Worm (Caenorhabditis elegans) whole organism, young adult: ENCODE results near the gene F08G5.3.

Source experiments
- B0019.2 ChIP-seq: fragments of 200-800 bp; sonication (Bioruptor generic); conservative IDR thresholded peaks from 2 replicates; pipeline ENCODE4 v1.3.6; 2022; ENCODE audit warnings: missing genetic modification reagents, missing genetic modification characterization, missing compliant biosample characterization
- B0035.1 ChIP-seq: sonication (generic microtip); optimal IDR thresholded peaks from 2 replicates; lab custom pipeline; 2016; ENCODE audit warnings: missing genetic modification characterization, mild to moderate bottlenecking, missing compliant biosample characterization, missing genotype, missing genetic modification reagents
- B0336.3 ChIP-seq: fragments of 200-800 bp; sonication (Bioruptor generic); IDR thresholded peaks from 2 replicates; pipeline ENCODE4 v1.3.6; 2022; ENCODE audit warnings: missing genetic modification characterization, missing compliant biosample characterization
- F10E7.11 ChIP-seq: sonication (generic microtip); optimal IDR thresholded peaks from 2 replicates; lab custom pipeline; 2017; ENCODE audit warnings: mild to moderate bottlenecking, missing genetic modification characterization, moderate library complexity, missing compliant biosample characterization
- F49E8.2 ChIP-seq: sonication (generic microtip); optimal IDR thresholded peaks from 3 replicates; lab custom pipeline; 2017; ENCODE audit warnings: missing genetic modification characterization, mild to moderate bottlenecking, missing compliant biosample characterization, antibody characterized with exemption, moderate library complexity; ENCODE audit not compliant: insufficient read depth
- F52B5.7 ChIP-seq: sonication (generic microtip); optimal IDR thresholded peaks from 2 replicates; lab custom pipeline; 2016; ENCODE audit warnings: mild to moderate bottlenecking, missing genetic modification characterization, missing compliant biosample characterization
- K11D2.4 ChIP-seq: fragments of 200-800 bp; sonication (Bioruptor generic); IDR thresholded peaks from 2 replicates; pipeline ENCODE4 v1.3.6; 2022; ENCODE audit warnings: missing genetic modification reagents, missing genetic modification characterization, missing compliant biosample characterization
- K12H6.12 ChIP-seq: fragments of 200-800 bp; sonication (Bioruptor generic); optimal IDR thresholded peaks from 2 replicates; lab custom pipeline; 2018; ENCODE audit warnings: mild to moderate bottlenecking, missing genetic modification characterization, missing compliant biosample characterization
- T07F8.4 ChIP-seq: sonication (generic microtip); optimal IDR thresholded peaks from 2 replicates; lab custom pipeline; 2016; ENCODE audit warnings: mild to moderate bottlenecking, missing genetic modification characterization, moderate library complexity, missing compliant biosample characterization
- T26A5.8 ChIP-seq: sonication (generic microtip); optimal IDR thresholded peaks from 2 replicates; lab custom pipeline; 2016; ENCODE audit warnings: missing genetic modification characterization, missing compliant biosample characterization
- Y53F4B.3 ChIP-seq: fragments of 200-800 bp; sonication (Bioruptor generic); IDR thresholded peaks from 2 replicates; pipeline ENCODE4 v1.3.6; 2022; ENCODE audit warnings: missing genetic modification reagents, missing genetic modification characterization, missing compliant biosample characterization
- Y53G8AR.9 ChIP-seq: fragments of 200-800 bp; sonication (Bioruptor generic); conservative IDR thresholded peaks from 2 replicates; pipeline ENCODE4 v1.3.6; 2022; ENCODE audit warnings: missing genetic modification reagents, missing genetic modification characterization, missing compliant biosample characterization
- Y67H2A.10 ChIP-seq: fragments of 200-800 bp; sonication (Bioruptor generic); conservative IDR thresholded peaks from 2 replicates; pipeline ENCODE4 v1.3.6; 2022; ENCODE audit warnings: missing genetic modification reagents, missing genetic modification characterization, missing compliant biosample characterization
- ZK185.1 ChIP-seq: sonication (generic microtip); optimal IDR thresholded peaks from 2 replicates; lab custom pipeline; 2016; ENCODE audit warnings: mild to moderate bottlenecking, missing genetic modification characterization, missing compliant biosample characterization; ENCODE audit not compliant: poor library complexity, severe bottlenecking
- ama-1 ChIP-seq, 3 experiments: fragments of 150-350 bp in 1 of 3; sonication (generic microtip) in 2 of 3; optimal IDR thresholded peaks; 2 replicates each; lab custom pipeline; 2014 to 2018; ENCODE audit warnings: missing biosample characterization in 2 of 3, missing genetic modification characterization in 2 of 3, missing genetic modification reagents in 2 of 3
- aptf-2 ChIP-seq: fragments of 200-800 bp; sonication (Bioruptor generic); conservative IDR thresholded peaks from 2 replicates; pipeline ENCODE4 v1.3.6; 2022; ENCODE audit warnings: missing genetic modification reagents, missing genetic modification characterization, missing compliant biosample characterization
- atf-7 ChIP-seq: sonication (generic microtip); optimal IDR thresholded peaks from 2 replicates; lab custom pipeline; 2017; ENCODE audit warnings: mild to moderate bottlenecking, missing genetic modification characterization, missing compliant biosample characterization
- attf-5 ChIP-seq: fragments of 200-800 bp; sonication (Bioruptor generic); optimal IDR thresholded peaks from 2 replicates; lab custom pipeline; 2018; ENCODE audit warnings: mild to moderate bottlenecking, missing genetic modification characterization, missing compliant biosample characterization
- cebp-1 ChIP-seq, 2 experiments: fragments of 200-800 bp in 1 of 2; sonication (Bioruptor generic) in 1 of 2; sonication (generic microtip) in 1 of 2; IDR thresholded peaks in 1 of 2; optimal IDR thresholded peaks in 1 of 2; 2 replicates each; pipeline versions ENCODE4 v1.3.6 to Lab custom; 2017 to 2022; ENCODE audit warnings: missing compliant biosample characterization in 2 of 2, missing genetic modification characterization in 2 of 2, mild to moderate bottlenecking in 1 of 2, missing genetic modification reagents in 1 of 2, moderate library complexity in 1 of 2
- ceh-100 ChIP-seq: fragments of 200-800 bp; sonication (Bioruptor generic); IDR thresholded peaks from 2 replicates; pipeline ENCODE4 v1.3.6; 2022; ENCODE audit warnings: missing genetic modification reagents, missing genetic modification characterization, missing compliant biosample characterization
- ceh-58 ChIP-seq: fragments of 200-800 bp; sonication (Bioruptor generic); IDR thresholded peaks from 2 replicates; pipeline ENCODE4 v1.3.6; 2022; ENCODE audit warnings: missing genetic modification characterization, missing compliant biosample characterization
- ceh-79 ChIP-seq: sonication (generic microtip); optimal IDR thresholded peaks from 2 replicates; lab custom pipeline; 2017; ENCODE audit warnings: mild to moderate bottlenecking, missing genetic modification characterization, missing compliant biosample characterization
- dox-1 ChIP-seq: fragments of 200-800 bp; sonication (Bioruptor generic); IDR thresholded peaks from 2 replicates; pipeline ENCODE4 v1.3.6; 2022; ENCODE audit warnings: missing genetic modification reagents, missing genetic modification characterization, missing compliant biosample characterization
- egl-44 ChIP-seq: fragments of 200-800 bp; sonication (Bioruptor generic); IDR thresholded peaks from 2 replicates; pipeline ENCODE4 v1.3.6; 2022; ENCODE audit warnings: missing genetic modification reagents, missing genetic modification characterization, missing compliant biosample characterization
- ets-4 ChIP-seq: fragments of 200-800 bp; sonication (Bioruptor generic); optimal IDR thresholded peaks from 2 replicates; lab custom pipeline; 2018; ENCODE audit warnings: mild to moderate bottlenecking, missing genetic modification characterization, missing compliant biosample characterization
- hlh-12 ChIP-seq: sonication (generic microtip); optimal IDR thresholded peaks from 2 replicates; lab custom pipeline; 2016; ENCODE audit warnings: missing genetic modification characterization, missing compliant biosample characterization
- hlh-26 ChIP-seq: fragments of 200-800 bp; sonication (Bioruptor generic); conservative IDR thresholded peaks from 2 replicates; pipeline ENCODE4 v1.3.6; 2022; ENCODE audit warnings: missing genetic modification reagents, missing genetic modification characterization, missing compliant biosample characterization
- hmg-1.2 ChIP-seq: fragments of 200-800 bp; sonication (Bioruptor generic); IDR thresholded peaks from 2 replicates; pipeline ENCODE4 v1.3.6; 2022; ENCODE audit warnings: missing genetic modification reagents, missing genetic modification characterization, missing compliant biosample characterization
- hrde-1 ChIP-seq: sonication (generic microtip); optimal IDR thresholded peaks from 2 replicates; lab custom pipeline; 2016; ENCODE audit warnings: missing genetic modification characterization, mild to moderate bottlenecking, missing compliant biosample characterization, moderate library complexity, missing genotype, missing genetic modification reagents, borderline replicate concordance
- lin-35 ChIP-seq, 3 experiments: fragments of 150-350 bp in 2 of 3; sonication (generic microtip) in 1 of 3; optimal IDR thresholded peaks; 2 replicates each; lab custom pipeline; 2014 to 2018; ENCODE audit warnings: missing biosample characterization in 3 of 3, missing genetic modification characterization in 3 of 3, missing genetic modification reagents in 3 of 3
- lin-40 ChIP-seq: sonication (generic microtip); optimal IDR thresholded peaks from 2 replicates; lab custom pipeline; 2016; ENCODE audit warnings: missing genetic modification characterization, mild to moderate bottlenecking, missing compliant biosample characterization, missing genotype, missing genetic modification reagents
- madf-10 ChIP-seq: sonication (generic microtip); optimal IDR thresholded peaks from 2 replicates; lab custom pipeline; 2016; ENCODE audit warnings: mild to moderate bottlenecking, missing genetic modification characterization, missing compliant biosample characterization
- madf-3 ChIP-seq: fragments of 200-800 bp; sonication (Bioruptor generic); IDR thresholded peaks from 2 replicates; pipeline ENCODE4 v1.3.6; 2022; ENCODE audit warnings: missing genetic modification reagents, missing genetic modification characterization, missing compliant biosample characterization
- mes-4 ChIP-seq: sonication (generic microtip); optimal IDR thresholded peaks from 2 replicates; lab custom pipeline; 2016; ENCODE audit warnings: missing genotype, missing genetic modification characterization, missing compliant biosample characterization
- nfya-2 ChIP-seq: fragments of 200-800 bp; sonication (Bioruptor generic); IDR thresholded peaks from 2 replicates; pipeline ENCODE4 v1.3.6; 2022; ENCODE audit warnings: missing genetic modification reagents, missing genetic modification characterization, missing compliant biosample characterization
- nhr-179 ChIP-seq: sonication (generic microtip); optimal IDR thresholded peaks from 2 replicates; lab custom pipeline; 2016; ENCODE audit warnings: mild to moderate bottlenecking, missing genetic modification characterization, missing compliant biosample characterization
- nhr-27 ChIP-seq: fragments of 200-800 bp; sonication (Bioruptor generic); optimal IDR thresholded peaks from 2 replicates; lab custom pipeline; 2018; ENCODE audit warnings: mild to moderate bottlenecking, missing genetic modification characterization, moderate library complexity, missing compliant biosample characterization
- nhr-80 ChIP-seq: sonication (generic microtip); optimal IDR thresholded peaks from 2 replicates; lab custom pipeline; 2016; ENCODE audit warnings: missing genetic modification characterization, missing compliant biosample characterization
- rpc-1 ChIP-seq, 2 experiments: fragments of 150-350 bp in 1 of 2; sonication (generic microtip) in 1 of 2; optimal IDR thresholded peaks; 2 replicates each; lab custom pipeline; 2014 to 2018; ENCODE audit warnings: missing biosample characterization in 1 of 2, missing genetic modification characterization in 1 of 2, missing genetic modification reagents in 1 of 2, missing genotype in 1 of 2
- sdz-38 ChIP-seq: sonication (generic microtip); optimal IDR thresholded peaks from 2 replicates; lab custom pipeline; 2016; ENCODE audit warnings: missing genotype, missing genetic modification characterization, missing compliant biosample characterization
- sea-2 ChIP-seq: fragments of 200-800 bp; sonication (Bioruptor generic); IDR thresholded peaks from 2 replicates; pipeline ENCODE4 v1.3.6; 2022; ENCODE audit warnings: missing genetic modification characterization, missing compliant biosample characterization
- snpc-1.1 ChIP-seq: sonication (generic microtip); optimal IDR thresholded peaks from 2 replicates; lab custom pipeline; 2017; ENCODE audit warnings: missing genetic modification characterization, mild to moderate bottlenecking, missing compliant biosample characterization, antibody characterized with exemption, moderate library complexity, missing genotype, missing genetic modification reagents; ENCODE audit not compliant: insufficient read depth
- snpc-3.4 ChIP-seq: sonication (generic microtip); optimal IDR thresholded peaks from 2 replicates; lab custom pipeline; 2017; ENCODE audit warnings: missing genetic modification characterization, mild to moderate bottlenecking, missing compliant biosample characterization, antibody characterized with exemption, moderate library complexity, missing genotype, missing genetic modification reagents
- tbp1 ChIP-seq: fragments of 200-800 bp; sonication (Bioruptor generic); optimal IDR thresholded peaks from 2 replicates; lab custom pipeline; 2018; ENCODE audit warnings: mild to moderate bottlenecking, missing genetic modification characterization, missing compliant biosample characterization
- zim-3 ChIP-seq: sonication (generic microtip); optimal IDR thresholded peaks from 2 replicates; lab custom pipeline; 2017; ENCODE audit warnings: mild to moderate bottlenecking, missing genetic modification characterization, moderate library complexity, missing compliant biosample characterization
- ztf-26 ChIP-seq: sonication (generic microtip); optimal IDR thresholded peaks from 2 replicates; lab custom pipeline; 2017; ENCODE audit warnings: missing genetic modification characterization, missing compliant biosample characterization

F08G5.3 gene

ce11 chrIV:12376021-12376420, 41.4 kb downstream of the F08G5.3 start, which contains the start of gene atz-1:
TSS of gene atz-1 (minus strand) at chrIV:12376121.
- TF ChIP-seq sea-2 (GFP tag; lab: Robert Waterston, UW) (no peak), ztf-26 (tag; lab: Kevin White, UChicago) (no peak), snpc-3.4 (tag; lab: Kevin White, UChicago) (no peak), attf-5 (GFP tag; lab: Kevin White, UChicago) (no peak), hlh-12 (no peak), T26A5.8 (no peak), madf-3 (GFP tag; lab: Robert Waterston, UW) (no peak), snpc-1.1 (tag; lab: Kevin White, UChicago) (no peak)
- TF ChIP-seq, all 124 proteins: peak for 0

DNA sequence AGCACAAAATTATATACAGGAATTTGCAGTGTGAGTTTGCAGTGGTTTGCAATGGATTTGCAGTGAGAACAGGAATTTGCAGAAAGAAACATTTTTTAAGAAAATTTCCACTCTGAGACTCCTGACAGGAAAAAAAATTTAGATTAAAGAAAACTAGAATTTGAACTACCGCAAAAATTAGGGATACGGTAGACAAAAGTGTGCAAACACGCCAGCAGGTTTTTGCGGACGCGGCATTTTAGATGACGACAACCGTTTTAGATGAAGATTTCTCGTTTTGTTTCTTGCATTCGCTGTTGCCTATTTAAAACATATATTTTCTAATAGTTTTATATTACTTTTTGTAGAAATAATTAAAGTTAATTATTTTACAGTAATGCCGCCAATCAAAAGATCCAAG, 45.5 kb downstream of the F08G5.3 start, which contains the start of gene wdr-46:
Gene wdr-46 (plus strand): TSS at position 375 of the 400 bp plus-strand sequence.
- TF ChIP-seq F10E7.11, result no peak
- TF ChIP-seq nhr-80 (tag; lab: Kevin White, UChicago), result no peak
- no peak for TF ChIP-seq Y53F4B.3 (GFP tag; lab: Robert Waterston, UW)
- TF ChIP-seq hlh-26, result no peak
- TF ChIP-seq tbp1 (GFP tag; lab: Kevin White, UChicago), result peak; percentile 61
- TF ChIP-seq ceh-79 (tag; lab: Kevin White, UChicago), result no peak
- TF ChIP-seq Y53G8AR.9, result peak; percentile 46; the same call in 1 of the 2 replicates
- TF ChIP-seq hmg-1.2 (GFP tag; lab: Robert Waterston, UW), result peak; percentile 45
- no peak for TF ChIP-seq rpc-1 (optimal IDR thresholded peaks at IDR 0.05; lab: Kevin White, UChicago)
- no peak for TF ChIP-seq rpc-1 (tag; optimal IDR thresholded peaks at IDR 0.05; lab: Kevin White, UChicago)
- no peak for TF ChIP-seq aptf-2 (GFP tag; lab: Robert Waterston, UW)
- TF ChIP-seq ZK185.1 (tag; lab: Kevin White, UChicago), result peak; percentile 42
- no peak for TF ChIP-seq mes-4 (tag; lab: Kevin White, UChicago)
- no peak for TF ChIP-seq T07F8.4 (tag; lab: Kevin White, UChicago)
- peak; percentile 65 to 95 (median 79) for TF ChIP-seq lin-35 (GFP tag; optimal IDR thresholded peaks at IDR 0.05; lab: Kevin White, UChicago)
- TF ChIP-seq dox-1 (GFP tag; lab: Robert Waterston, UW), result peak; percentile 18; the same call in 1 of the 2 replicates
- no peak for TF ChIP-seq hrde-1 (tag; lab: Kevin White, UChicago)
- no peak for TF ChIP-seq sdz-38
- no peak for TF ChIP-seq nhr-27
- peak; percentile 17; the same call in 1 of the 2 replicates for TF ChIP-seq ceh-100 (GFP tag; lab: Robert Waterston, UW)
- TF ChIP-seq B0019.2 (GFP tag; lab: Robert Waterston, UW), result no peak
- no peak for TF ChIP-seq nhr-179
- no peak for TF ChIP-seq ets-4
- TF ChIP-seq zim-3 (tag; lab: Kevin White, UChicago), result no peak
- TF ChIP-seq ceh-58 (GFP tag; lab: Robert Waterston, UW), result no peak
- TF ChIP-seq ama-1 (optimal IDR thresholded peaks at IDR 0.05; lab: Kevin White, UChicago), result no peak
- peak; percentile 42 to 64 for TF ChIP-seq ama-1 (GFP tag; optimal IDR thresholded peaks at IDR 0.05; lab: Kevin White, UChicago)
- no peak for TF ChIP-seq K12H6.12 (tag; lab: Kevin White, UChicago)
- no peak for TF ChIP-seq B0035.1 (tag; lab: Kevin White, UChicago)
- TF ChIP-seq B0336.3 (GFP tag; lab: Robert Waterston, UW), result no peak
- TF ChIP-seq F49E8.2 (tag; lab: Kevin White, UChicago), result peak; percentile 49
- no peak for TF ChIP-seq nfya-2 (GFP tag; lab: Robert Waterston, UW)
- no peak for TF ChIP-seq snpc-1.1 (tag; lab: Kevin White, UChicago)
- no peak for TF ChIP-seq lin-40 (tag; lab: Kevin White, UChicago)
- TF ChIP-seq madf-10 (tag; lab: Kevin White, UChicago), result peak; percentile 31
- TF ChIP-seq cebp-1 (GFP tag; IDR thresholded peaks at IDR 0.05; lab: Robert Waterston, UW), result no peak
- TF ChIP-seq cebp-1 (tag; optimal IDR thresholded peaks at IDR 0.05; lab: Kevin White, UChicago), result no peak
- TF ChIP-seq Y67H2A.10 (GFP tag; lab: Robert Waterston, UW), result no peak
- no peak for TF ChIP-seq egl-44 (GFP tag; lab: Robert Waterston, UW)
- no peak for TF ChIP-seq F52B5.7 (tag; lab: Kevin White, UChicago)
- peak; percentile 42; the same call in 1 of the 2 replicates for TF ChIP-seq K11D2.4 (GFP tag; lab: Robert Waterston, UW)
- TF ChIP-seq atf-7 (tag; lab: Kevin White, UChicago), result no peak
